Worm (Caenorhabditis elegans): Measurements from ENCODE around the gene F47D12.9.

DNA sequence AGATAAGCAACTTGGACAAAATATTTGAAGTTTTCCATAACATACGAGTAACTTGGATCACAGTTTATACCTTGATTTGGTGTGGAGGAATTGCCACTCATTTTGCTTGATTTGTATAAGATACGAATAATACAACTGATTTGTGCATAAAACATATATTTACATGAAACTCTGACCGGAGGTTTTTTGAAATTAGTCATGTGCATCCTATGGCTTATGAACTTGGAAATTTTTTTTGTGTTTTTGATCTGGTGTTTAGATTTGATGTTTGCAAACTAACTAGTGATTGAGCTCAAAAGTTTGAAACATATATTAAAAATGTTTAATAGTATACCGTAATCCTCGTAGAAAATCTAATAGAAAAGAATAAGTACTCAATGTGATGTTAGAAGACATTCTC is 48.4 kb downstream of the F47D12.9 start, which contains the start of gene srg-8:
- TF ChIP-seq pes-1 (GFP tag; IDR thresholded peaks at IDR 0.05) (no peak), ama-1 (optimal IDR thresholded peaks at IDR 0.05) (no peak), hnd-1 (tag; optimal IDR thresholded peaks at IDR 0.05) (no peak)

Measured in whole organism, early embryonic.